Fruit fly (Drosophila melanogaster): Measurements from ENCODE around the gene Lmpt.

The Lmpt gene

DNA sequence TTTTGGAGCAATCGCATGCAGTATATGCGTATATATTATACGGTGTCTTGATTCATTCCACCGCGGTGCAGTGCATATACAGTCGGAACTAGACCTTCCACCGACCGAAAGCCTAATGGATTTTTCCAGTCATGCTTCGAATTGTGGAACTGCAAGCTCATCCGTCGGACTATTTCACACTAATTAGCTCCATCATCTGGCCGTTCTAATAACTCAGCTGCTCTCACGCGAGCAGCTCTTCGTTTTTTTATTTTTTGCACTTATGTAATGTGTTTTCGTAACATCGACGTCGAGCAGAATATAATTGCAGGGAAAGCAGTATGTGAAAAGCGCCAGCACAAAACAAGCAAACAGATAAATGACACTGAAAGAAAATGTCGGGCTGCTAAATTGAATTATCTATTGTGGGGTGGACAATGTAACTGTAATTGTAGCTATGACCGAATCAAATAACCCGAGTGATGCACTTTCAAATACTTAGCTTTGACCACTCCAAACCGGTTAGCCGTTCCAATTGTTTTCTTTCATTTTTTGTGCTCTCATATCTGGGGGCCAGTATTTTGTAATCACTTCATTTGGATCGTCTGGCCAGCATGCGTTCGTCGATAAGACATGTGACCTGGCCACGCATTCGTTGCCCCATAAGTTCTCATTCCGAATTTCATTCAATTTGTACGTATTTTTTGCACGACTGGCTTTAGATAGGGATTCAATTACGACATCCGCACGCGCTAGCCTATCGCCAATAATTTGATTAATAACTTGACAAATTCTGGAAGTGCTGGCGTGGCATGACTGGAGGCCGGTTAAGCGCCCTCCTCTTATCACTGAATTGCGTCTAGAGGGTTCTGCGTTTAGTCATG lies 92.7 kb downstream of the Lmpt start, which contains the start of gene Cpr73D:
TSS of gene Cpr73D (minus strand) at position 156 of the 863 bp plus-strand sequence.
- TF ChIP-seq ttk (optimal IDR thresholded peaks at IDR 0.05): no peak
- TF ChIP-seq insv (optimal IDR thresholded peaks at IDR 0.05): no peak
- no peak for TF ChIP-seq h (optimal IDR thresholded peaks at IDR 0.05)
- no peak for TF ChIP-seq psq (optimal IDR thresholded peaks at IDR 0.05)
- TF ChIP-seq Myc (optimal IDR thresholded peaks at IDR 0.05): no peak
- TF ChIP-seq Sin3A (optimal IDR thresholded peaks at IDR 0.05): no peak

DNA sequence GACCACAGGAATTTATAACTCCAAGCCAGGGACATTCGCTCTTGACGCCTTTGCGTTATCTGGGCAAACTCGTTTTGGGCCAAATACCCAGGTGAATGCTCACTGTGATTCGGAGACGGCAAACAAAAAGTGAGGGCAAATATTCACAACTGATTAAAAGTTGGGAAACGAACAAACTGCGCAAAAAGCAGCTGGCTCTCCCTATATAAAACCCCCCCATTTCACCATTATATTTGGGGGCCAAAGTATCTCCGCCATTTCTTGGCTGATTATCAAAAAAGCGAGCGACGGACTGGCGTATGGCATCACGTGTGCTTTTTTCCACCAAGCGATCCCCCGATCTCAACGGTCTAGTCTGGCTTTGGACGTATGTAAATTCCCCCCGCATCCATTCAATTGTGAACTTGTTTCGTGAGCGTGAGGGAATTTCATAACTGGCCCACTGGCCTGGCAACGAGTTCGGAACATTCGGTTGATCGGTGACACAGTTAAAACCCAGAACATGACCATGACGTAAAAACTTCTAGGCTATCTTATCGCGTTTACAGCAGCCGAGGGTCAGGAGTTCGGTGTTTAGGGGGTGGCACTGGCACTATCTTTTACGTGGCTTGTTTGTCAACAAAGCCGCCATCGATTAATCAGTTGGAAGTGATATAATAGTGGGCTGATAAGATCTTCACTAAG lies 93.4 kb downstream of the Lmpt start:
- TF ChIP-seq Sin3A (optimal IDR thresholded peaks at IDR 0.05): no peak
- TF ChIP-seq psq (optimal IDR thresholded peaks at IDR 0.05): no peak
- no peak for TF ChIP-seq insv (optimal IDR thresholded peaks at IDR 0.05)
- TF ChIP-seq h (optimal IDR thresholded peaks at IDR 0.05): no peak
- no peak for TF ChIP-seq Myc (optimal IDR thresholded peaks at IDR 0.05)
- no peak for TF ChIP-seq ttk (optimal IDR thresholded peaks at IDR 0.05)

DNA sequence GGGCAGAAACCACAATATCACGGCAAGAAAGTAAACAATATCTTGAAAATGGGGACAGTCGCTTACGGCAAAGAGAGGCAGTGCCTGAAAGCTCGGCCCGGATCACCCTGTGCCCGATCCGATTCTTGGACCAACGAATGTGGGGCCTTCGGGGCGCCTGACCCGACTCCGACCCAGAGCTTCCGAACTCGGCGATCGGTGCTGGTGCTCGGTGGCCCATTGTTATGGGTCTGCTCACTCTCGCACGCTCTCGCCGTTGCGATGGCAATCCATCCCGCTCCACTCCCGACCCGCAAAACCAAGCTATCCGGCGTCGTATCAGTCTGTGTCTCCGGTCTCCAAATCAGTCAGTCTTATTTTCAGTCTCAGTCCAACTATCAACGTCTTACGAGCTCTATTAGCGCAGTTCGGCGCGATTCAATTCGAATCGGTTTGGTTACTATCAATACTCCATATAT lies 104.6 kb downstream of the Lmpt start, which contains the start of gene Exn:
TSS of gene Exn (plus strand) at position 362 of the 458 bp plus-strand sequence.
- TF ChIP-seq Sin3A (optimal IDR thresholded peaks at IDR 0.05): no peak
- no peak for TF ChIP-seq Myc (optimal IDR thresholded peaks at IDR 0.05)
- TF ChIP-seq insv (optimal IDR thresholded peaks at IDR 0.05): no peak
- no peak for TF ChIP-seq h (optimal IDR thresholded peaks at IDR 0.05)
- no peak for TF ChIP-seq ttk (optimal IDR thresholded peaks at IDR 0.05)
- no peak for TF ChIP-seq psq (optimal IDR thresholded peaks at IDR 0.05)

DNA sequence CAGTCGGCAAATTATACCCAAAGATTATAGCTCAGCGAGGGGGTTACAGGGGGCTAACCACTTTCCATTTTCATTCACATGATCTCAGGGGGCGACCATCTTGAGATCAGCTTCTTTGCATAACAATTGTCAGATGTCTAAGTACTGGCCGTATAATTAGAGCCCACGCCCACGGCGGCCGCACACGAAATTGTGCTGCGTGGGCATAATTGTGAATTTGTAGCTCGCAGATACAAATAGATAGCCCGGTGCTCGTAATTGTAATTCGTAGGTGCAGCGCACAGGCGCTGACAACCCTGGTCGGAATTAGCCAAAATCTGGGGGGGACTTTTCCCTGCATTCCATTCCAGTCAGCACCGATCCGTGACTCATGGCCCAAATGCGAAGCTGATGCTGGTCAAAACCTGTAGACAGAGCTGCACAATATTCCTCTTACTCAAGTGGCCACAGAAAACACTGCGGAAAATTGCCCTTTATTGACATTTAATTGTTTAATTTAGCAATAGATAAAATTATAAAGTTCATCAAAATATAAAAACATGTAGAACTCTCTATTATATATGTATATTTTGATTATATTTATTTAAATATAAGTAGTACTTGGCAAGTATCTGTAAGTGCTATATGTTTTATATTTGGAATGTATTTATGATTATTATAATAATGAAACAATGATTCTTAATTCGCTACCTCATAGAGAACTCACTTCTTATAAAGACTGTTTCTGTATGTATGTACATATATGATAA lies 106.7 kb downstream of the Lmpt start:
- TF ChIP-seq insv (optimal IDR thresholded peaks at IDR 0.05) (no peak), Sin3A (optimal IDR thresholded peaks at IDR 0.05) (no peak), Myc (optimal IDR thresholded peaks at IDR 0.05) (no peak), h (optimal IDR thresholded peaks at IDR 0.05) (no peak), ttk (optimal IDR thresholded peaks at IDR 0.05) (no peak), psq (optimal IDR thresholded peaks at IDR 0.05) (no peak)
